Worm (Caenorhabditis elegans) whole organism, L2 larva: ENCODE results near the gene T02D1.4.

ENCODE experiments used
- Y55F3AM.14 ChIP-seq: fragments of 200-800 bp; sonication (Bioruptor generic); optimal IDR thresholded peaks from 2 replicates; lab custom pipeline; 2018; ENCODE audit warnings: mild to moderate bottlenecking, missing genetic modification characterization, missing compliant biosample characterization
- ZK546.5 ChIP-seq: sonication (generic microtip); optimal IDR thresholded peaks from 2 replicates; lab custom pipeline; 2017; ENCODE audit warnings: missing biosample characterization, missing genetic modification characterization
- blmp-1 ChIP-seq: sonication (generic microtip); optimal IDR thresholded peaks from 2 replicates; lab custom pipeline; 2017; ENCODE audit warnings: missing genetic modification characterization, mild to moderate bottlenecking, missing compliant biosample characterization, antibody characterized with exemption, moderate library complexity; ENCODE audit not compliant: insufficient read depth
- dmd-4 ChIP-seq: sonication (generic microtip); optimal IDR thresholded peaks from 2 replicates; lab custom pipeline; 2017; ENCODE audit warnings: missing biosample characterization, missing genetic modification characterization
- elt-1 ChIP-seq: fragments of 150-350 bp; optimal IDR thresholded peaks from 2 replicates; lab custom pipeline; 2014; ENCODE audit warnings: missing biosample characterization, missing genetic modification characterization
- fos-1 ChIP-seq: fragments of 150-350 bp; optimal IDR thresholded peaks from 2 replicates; lab custom pipeline; 2014; ENCODE audit warnings: missing biosample characterization, missing genetic modification characterization
- mdl-1 ChIP-seq, 2 experiments: fragments of 150-350 bp in 1 of 2; sonication (generic microtip) in 1 of 2; optimal IDR thresholded peaks; 2 replicates each; lab custom pipeline; 2017; ENCODE audit warnings: missing biosample characterization in 2 of 2, missing genetic modification characterization in 2 of 2
- nhr-10 ChIP-seq: sonication (generic microtip); optimal IDR thresholded peaks from 2 replicates; lab custom pipeline; 2017; ENCODE audit warnings: missing biosample characterization, missing genetic modification characterization
- snpc-4 ChIP-seq: fragments of 150-350 bp; optimal IDR thresholded peaks from 2 replicates; lab custom pipeline; 2014; ENCODE audit warnings: missing biosample characterization, missing genetic modification characterization
- unc-39 ChIP-seq: fragments of 150-350 bp; optimal IDR thresholded peaks from 2 replicates; lab custom pipeline; 2014; ENCODE audit warnings: missing biosample characterization, missing genetic modification characterization
- zag-1 ChIP-seq: fragments of 150-350 bp; optimal IDR thresholded peaks from 2 replicates; lab custom pipeline; 2014; ENCODE audit warnings: missing biosample characterization, missing genetic modification characterization

ce11 chrIV:17399455-17399854, at the start of gene T02D1.4:
- TF ChIP-seq dmd-4 (tag; lab: Kevin White, UChicago) (no peak), unc-39 (tag; lab: Kevin White, UChicago) (no peak), snpc-4 (tag; lab: Kevin White, UChicago) (no peak), zag-1 (tag; lab: Kevin White, UChicago) (no peak), elt-1 (tag; lab: Kevin White, UChicago) (no peak), nhr-10 (no peak), blmp-1 (tag; lab: Kevin White, UChicago) (no peak), fos-1 (tag; lab: Kevin White, UChicago) (no peak), Y55F3AM.14 (no peak), ZK546.5 (tag; lab: Kevin White, UChicago) (no peak), mdl-1 (tag; optimal IDR thresholded peaks at IDR 0.05; lab: Kevin White, UChicago) (no peak)
